Fruit fly (Drosophila melanogaster) S2 (cell line): ENCODE data around the gene Or83c.

Source experiments
- CG8478 ChIP-seq: fragments of >200 bp; optimal IDR thresholded peaks from 2 replicates; lab custom pipeline; 2018
- CTCF ChIP-seq, 2 experiments: fragments of >200 bp; optimal IDR thresholded peaks; 2 replicates each; lab custom pipeline; 2018

Gene Or83c

DNA sequence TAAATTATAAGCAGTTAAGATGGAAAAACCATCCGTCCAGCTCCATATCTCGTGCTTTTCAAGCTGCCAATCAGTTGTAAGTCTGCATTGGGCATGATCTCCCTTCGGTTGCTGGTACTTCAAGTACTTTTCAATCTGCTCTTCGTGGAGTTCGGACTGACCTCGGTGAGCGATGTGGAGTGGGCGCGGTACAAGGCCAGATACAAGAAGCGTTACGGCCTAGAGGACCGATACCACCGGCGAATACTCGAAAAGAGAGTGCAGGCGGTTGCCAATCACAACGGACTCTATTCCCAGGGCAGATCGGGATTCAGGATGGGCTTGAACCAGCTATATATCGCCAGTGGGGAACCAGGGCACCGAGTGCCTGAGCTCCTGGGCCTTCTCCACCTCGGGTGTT is 50.4 kb downstream of the Or83c start:
- TF ChIP-seq CTCF (optimal IDR thresholded peaks at IDR 0.05; lab: Kevin White, UChicago) (no peak), CG8478 (lab: Kevin White, UChicago) (no peak)

dm6 chr3R:6027138-6027537 is 50.9 kb downstream of the Or83c start, which contains the start of gene CtsL3:
TSS of gene CtsL3 (minus strand) at chr3R:6027238.
- no peak for TF ChIP-seq CG8478 (lab: Kevin White, UChicago)
- no peak for TF ChIP-seq CTCF (optimal IDR thresholded peaks at IDR 0.05; lab: Kevin White, UChicago)
